Fruit fly (Drosophila melanogaster) whole organism, wandering third instar larva: ENCODE measurements around the gene Him.
A peak's percentile ranks its signal among the peaks of the same experiment; 100 is the strongest.

Experiments
- Dfd ChIP-seq: fragments of >200 bp; optimal IDR thresholded peaks from 2 replicates; lab custom pipeline; 2017; ENCODE audit warnings: missing biosample characterization, missing genetic modification characterization
- Hnf4 ChIP-seq: fragments of 200-800 bp; sonication (Bioruptor generic); optimal IDR thresholded peaks from 2 replicates; lab custom pipeline; 2016; ENCODE audit warnings: missing biosample characterization, mild to moderate bottlenecking, missing genetic modification characterization
- Hr78 ChIP-seq: fragments of >200 bp; optimal IDR thresholded peaks from 2 replicates; lab custom pipeline; 2017; ENCODE audit warnings: missing biosample characterization, missing genetic modification characterization
- Jra ChIP-seq: sonication (Bioruptor generic); optimal IDR thresholded peaks from 2 replicates; lab custom pipeline; 2016; ENCODE audit warnings: missing biosample characterization, missing genetic modification characterization
- br ChIP-seq: fragments of 200-800 bp; sonication (Bioruptor generic); optimal IDR thresholded peaks from 2 replicates; lab custom pipeline; 2016; ENCODE audit warnings: missing biosample characterization, missing genetic modification characterization
- ey ChIP-seq: fragments of 200-800 bp; sonication (Bioruptor generic); optimal IDR thresholded peaks from 2 replicates; lab custom pipeline; 2016; ENCODE audit warnings: missing biosample characterization, missing genetic modification characterization
- fru ChIP-seq: fragments of 200-800 bp; sonication (Bioruptor generic); optimal IDR thresholded peaks from 3 replicates; lab custom pipeline; 2016; ENCODE audit warnings: missing biosample characterization, mild to moderate bottlenecking, missing genetic modification characterization
- lola ChIP-seq: fragments of >200 bp; optimal IDR thresholded peaks from 2 replicates; lab custom pipeline; 2017; ENCODE audit warnings: missing biosample characterization, missing genetic modification characterization
- pan ChIP-seq: fragments of >200 bp; optimal IDR thresholded peaks from 2 replicates; lab custom pipeline; 2017
- tai ChIP-seq: sonication (Bioruptor generic); optimal IDR thresholded peaks from 2 replicates; lab custom pipeline; 2016; ENCODE audit warnings: missing biosample characterization, missing genetic modification characterization
- usp ChIP-seq: fragments of >200 bp; optimal IDR thresholded peaks from 2 replicates; lab custom pipeline; 2017; ENCODE audit warnings: missing biosample characterization, missing genetic modification characterization

DNA sequence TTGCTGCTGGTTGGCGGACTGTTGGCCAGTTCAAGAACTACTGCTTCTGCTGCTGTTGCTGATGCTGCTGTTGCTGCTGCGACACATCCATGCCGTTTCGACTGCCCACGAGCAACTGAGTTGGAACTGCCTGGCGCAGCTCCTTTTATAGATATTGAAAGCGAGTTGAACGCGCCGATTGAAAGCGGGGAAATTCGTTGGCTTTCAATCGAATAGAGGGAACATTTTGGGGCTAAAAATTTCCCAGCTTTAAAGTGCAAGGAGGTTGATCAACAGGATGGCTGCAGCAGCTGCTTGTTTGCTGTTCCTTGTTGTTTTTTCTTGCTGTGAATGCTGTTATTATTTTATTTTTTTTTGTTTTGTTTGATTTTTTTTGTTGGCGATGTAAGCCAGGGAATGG, 16.7 kb downstream of the Him start, which contains the start of gene CG33639:
- no peak for TF ChIP-seq tai (GFP tag; lab: Kevin White, UChicago)
- TF ChIP-seq ey (GFP tag; lab: Kevin White, UChicago) = no peak
- TF ChIP-seq lola = no peak
- no peak for TF ChIP-seq usp (GFP tag; lab: Kevin White, UChicago)
- no peak for TF ChIP-seq br (GFP tag; lab: Kevin White, UChicago)
- TF ChIP-seq fru (GFP tag; lab: Kevin White, UChicago) = no peak
- TF ChIP-seq Hr78 (GFP tag; lab: Kevin White, UChicago) = no peak
- TF ChIP-seq pan (lab: Kevin White, UChicago) = no peak
- no peak for TF ChIP-seq Hnf4
- peak; percentile 40 for TF ChIP-seq Dfd (GFP tag; lab: Kevin White, UChicago)
- TF ChIP-seq Jra = no peak
